Worm (Caenorhabditis elegans) whole organism, midembryonic: Measurements from ENCODE around the gene Y38F1A.8.
A peak's percentile ranks its signal among the peaks of the same experiment; 100 is the strongest.

Source experiments
- T22C8.4 ChIP-seq: fragments of 200-800 bp; sonication (Bioruptor generic); IDR thresholded peaks from 2 replicates; pipeline ENCODE4 v1.3.6; 2022; ENCODE audit warnings: missing genetic modification characterization, missing compliant biosample characterization
- cog-1 ChIP-seq: sonication (generic microtip); optimal IDR thresholded peaks from 2 replicates; lab custom pipeline; 2016; ENCODE audit warnings: missing genetic modification characterization, missing compliant biosample characterization
- flt-1 ChIP-seq: fragments of 200-800 bp; sonication (Bioruptor generic); IDR thresholded peaks from 2 replicates; pipeline ENCODE4 v1.3.6; 2022; ENCODE audit warnings: missing genetic modification characterization, missing compliant biosample characterization
- klf-2 ChIP-seq: fragments of 200-800 bp; sonication (Bioruptor generic); conservative IDR thresholded peaks from 2 replicates; pipeline ENCODE4 v1.3.6; 2022; ENCODE audit warnings: missing genetic modification reagents, missing genetic modification characterization, missing compliant biosample characterization
- med-1 ChIP-seq: sonication (generic microtip); optimal IDR thresholded peaks from 2 replicates; lab custom pipeline; 2017; ENCODE audit warnings: missing genetic modification characterization, mild to moderate bottlenecking, missing compliant biosample characterization, antibody characterized with exemption, missing genetic modification reagents; ENCODE audit not compliant: insufficient read depth
- ref-1 ChIP-seq: fragments of 200-800 bp; sonication (Bioruptor generic); conservative IDR thresholded peaks from 2 replicates; pipeline ENCODE4 v1.3.6; 2022; ENCODE audit warnings: missing genetic modification reagents, missing genetic modification characterization, missing compliant biosample characterization
- tab-1 ChIP-seq: fragments of 200-800 bp; sonication (Bioruptor generic); IDR thresholded peaks from 2 replicates; pipeline ENCODE4 v1.3.6; 2022; ENCODE audit warnings: missing genetic modification characterization, missing compliant biosample characterization
- ztf-23 ChIP-seq: fragments of 200-800 bp; sonication (Bioruptor generic); IDR thresholded peaks from 2 replicates; pipeline ENCODE4 v1.3.6; 2022; ENCODE audit warnings: missing genetic modification reagents, missing genetic modification characterization, missing compliant biosample characterization
- ztf-29 ChIP-seq: fragments of 200-800 bp; sonication (Bioruptor generic); IDR thresholded peaks from 2 replicates; pipeline ENCODE4 v1.3.6; 2022; ENCODE audit warnings: missing genetic modification reagents, missing genetic modification characterization, missing compliant biosample characterization

Gene Y38F1A.8

DNA sequence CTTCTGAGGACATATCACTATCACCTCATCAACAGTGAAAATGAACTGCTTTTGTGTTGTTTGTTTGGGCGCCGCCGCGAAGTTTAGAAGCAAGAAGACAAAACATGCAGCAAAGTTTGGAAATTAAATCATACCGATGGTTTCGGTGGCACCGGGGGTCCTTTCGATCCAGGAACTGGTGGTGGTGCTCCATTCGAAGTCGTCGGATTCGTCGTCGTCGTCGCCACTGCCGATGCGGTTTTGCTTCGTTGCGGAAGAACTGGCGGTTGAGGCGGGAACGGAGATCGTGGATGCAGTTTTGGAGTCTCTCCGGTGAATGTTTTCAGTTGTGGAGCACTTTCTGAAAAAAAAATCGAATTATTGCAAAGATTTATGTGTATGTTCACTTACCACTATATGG is 22.9 kb upstream of the Y38F1A.8 start:
- TF ChIP-seq cog-1 (no peak), ztf-23 (GFP tag; lab: Robert Waterston, UW) (no peak), flt-1 (no peak), med-1 (no peak), ref-1 (no peak), klf-2 (no peak)

DNA sequence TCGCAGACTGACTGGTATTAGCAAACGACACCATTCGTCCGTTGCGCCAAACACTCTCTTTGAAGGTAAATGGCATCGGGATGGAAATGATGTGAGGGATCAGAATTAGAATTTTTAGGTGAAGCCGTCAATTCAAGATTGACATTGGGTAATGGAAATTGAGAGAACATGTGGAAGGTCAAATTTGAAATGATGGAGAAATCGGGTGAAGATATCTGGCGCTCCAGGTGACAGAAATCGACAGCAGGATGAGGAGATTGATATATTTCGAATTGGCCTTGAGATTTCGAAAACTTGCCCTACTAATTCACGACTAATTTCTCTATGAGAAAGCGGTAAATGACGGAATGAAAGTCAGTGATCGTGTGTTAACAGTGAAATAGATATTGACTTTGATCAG is 21.9 kb upstream of the Y38F1A.8 start:
- TF ChIP-seq ztf-23 (GFP tag; lab: Robert Waterston, UW) = no peak
- no peak for TF ChIP-seq med-1
- TF ChIP-seq T22C8.4 (GFP tag; lab: Robert Waterston, UW) = no peak

DNA sequence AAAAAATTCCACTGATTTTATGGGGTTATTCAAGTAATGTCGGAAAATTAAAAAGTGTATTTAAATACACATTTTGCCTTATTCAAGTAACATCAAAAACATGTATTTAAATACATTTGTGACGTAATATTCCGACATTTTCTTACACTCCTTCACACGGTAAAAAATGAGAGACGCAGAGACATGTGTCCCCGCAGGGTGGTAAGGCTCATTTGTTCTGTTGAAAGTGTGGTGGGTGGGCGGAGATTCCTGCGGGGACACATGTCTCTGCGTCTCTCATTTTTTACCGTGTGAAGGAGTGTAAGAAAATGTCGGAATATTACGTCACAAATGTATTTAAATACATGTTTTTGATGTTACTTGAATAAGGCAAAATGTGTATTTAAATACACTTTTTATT is 15.7 kb upstream of the Y38F1A.8 start:
- TF ChIP-seq T22C8.4 (GFP tag; lab: Robert Waterston, UW) (peak; percentile 30; the same call in 1 of the 2 replicates), klf-2 (peak; percentile 71; the same call in 1 of the 2 replicates), ref-1 (peak; percentile 56; the same call in 1 of the 2 replicates), flt-1 (peak; percentile 90), tab-1 (GFP tag; lab: Robert Waterston, UW) (0 out of 2 replicates have a peak, but pooled peaks have one; percentile 42), ztf-23 (GFP tag; lab: Robert Waterston, UW) (peak; percentile 69; the same call in 1 of the 2 replicates)

DNA sequence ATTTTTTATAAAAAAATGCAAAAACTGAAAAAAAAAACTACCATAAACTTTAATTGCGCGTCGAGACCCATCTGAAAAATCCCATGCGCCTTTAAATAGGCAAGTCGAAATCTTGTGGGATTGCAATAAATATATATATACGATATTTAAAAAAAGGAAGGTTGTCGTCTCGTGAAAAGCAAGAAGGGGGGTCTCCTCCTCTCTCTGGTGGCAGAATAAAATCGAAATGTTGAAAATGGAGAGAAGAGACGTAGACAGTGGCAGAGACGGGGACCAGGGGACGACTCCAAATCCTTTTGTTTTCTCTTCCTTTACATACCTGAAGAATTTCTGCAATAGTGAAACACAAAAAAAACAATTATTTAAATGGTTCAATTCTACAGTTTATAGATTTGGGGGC is 13.3 kb upstream of the Y38F1A.8 start, which contains the start of gene F18A11.5:
F18A11.5 (minus strand) TSS at position 321 of the 400 bp plus-strand sequence.
- TF ChIP-seq T22C8.4 (GFP tag; lab: Robert Waterston, UW) (no peak), med-1 (no peak), flt-1 (no peak), klf-2 (no peak), ztf-29 (GFP tag; lab: Robert Waterston, UW) (no peak), tab-1 (GFP tag; lab: Robert Waterston, UW) (no peak), ref-1 (no peak), ztf-23 (GFP tag; lab: Robert Waterston, UW) (no peak), cog-1 (no peak)

DNA sequence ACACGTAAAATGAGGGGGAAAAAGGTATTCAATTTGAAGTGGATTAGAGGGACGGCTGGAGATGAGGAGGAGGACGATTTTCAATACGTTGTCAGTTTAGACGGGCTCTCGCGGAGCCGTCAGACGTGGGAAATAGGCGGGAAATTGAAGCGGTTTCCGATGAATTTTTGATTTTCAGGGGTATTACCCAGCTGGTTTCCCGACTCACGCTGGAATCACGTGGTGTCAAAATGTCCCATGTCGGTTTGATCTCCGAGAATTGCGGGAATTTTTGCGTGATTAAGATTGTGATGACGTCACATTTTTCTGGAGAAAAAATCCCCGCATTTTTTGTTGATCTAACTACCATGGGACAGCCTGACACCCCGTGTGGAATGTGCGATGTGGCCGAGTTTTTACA is 12.0 kb upstream of the Y38F1A.8 start:
- TF ChIP-seq ztf-29 (GFP tag; lab: Robert Waterston, UW) (no peak), tab-1 (GFP tag; lab: Robert Waterston, UW) (no peak)

DNA sequence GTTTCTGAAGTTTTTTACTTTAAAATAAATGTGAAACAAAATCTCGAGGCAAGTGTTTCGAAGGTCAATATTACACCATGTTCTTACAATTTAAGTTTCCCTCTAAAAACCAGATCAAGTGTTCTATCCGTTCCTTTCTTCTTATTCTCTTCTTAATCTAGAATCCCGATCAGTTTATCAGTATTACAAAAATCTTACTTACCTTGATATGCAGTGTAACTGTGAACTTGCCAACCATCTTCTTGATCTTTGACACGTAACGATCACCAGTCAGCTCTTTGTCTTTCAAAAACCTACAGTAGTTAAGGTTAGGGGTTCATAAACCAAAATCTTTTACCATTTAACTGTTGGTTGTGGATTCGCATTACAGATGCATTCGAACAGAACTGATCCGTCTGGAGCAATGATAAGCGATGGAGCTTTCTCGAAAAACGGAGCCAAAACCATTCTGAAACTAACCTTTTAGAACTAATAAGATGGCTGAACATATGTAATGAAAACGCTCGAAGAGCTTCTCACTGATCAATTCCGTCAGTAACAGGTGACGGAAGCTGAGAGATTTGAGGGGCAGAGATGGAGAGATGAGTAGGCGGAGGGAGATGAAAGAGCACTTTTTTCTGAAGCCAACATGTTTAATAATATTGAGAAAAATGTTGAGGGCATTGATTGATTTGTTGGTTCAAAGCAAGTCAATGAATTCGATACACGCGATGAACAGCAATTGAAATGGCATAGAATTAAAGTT is 7.2 kb upstream of the Y38F1A.8 start, which contains the start of gene oig-2:
oig-2 (minus strand) TSS at position 448 of the 745 bp plus-strand sequence.
- TF ChIP-seq tab-1 (GFP tag; lab: Robert Waterston, UW) (no peak), klf-2 (no peak), med-1 (no peak), ztf-29 (GFP tag; lab: Robert Waterston, UW) (no peak), ref-1 (no peak), T22C8.4 (GFP tag; lab: Robert Waterston, UW) (no peak), ztf-23 (GFP tag; lab: Robert Waterston, UW) (no peak), cog-1 (no peak), flt-1 (no peak)

DNA sequence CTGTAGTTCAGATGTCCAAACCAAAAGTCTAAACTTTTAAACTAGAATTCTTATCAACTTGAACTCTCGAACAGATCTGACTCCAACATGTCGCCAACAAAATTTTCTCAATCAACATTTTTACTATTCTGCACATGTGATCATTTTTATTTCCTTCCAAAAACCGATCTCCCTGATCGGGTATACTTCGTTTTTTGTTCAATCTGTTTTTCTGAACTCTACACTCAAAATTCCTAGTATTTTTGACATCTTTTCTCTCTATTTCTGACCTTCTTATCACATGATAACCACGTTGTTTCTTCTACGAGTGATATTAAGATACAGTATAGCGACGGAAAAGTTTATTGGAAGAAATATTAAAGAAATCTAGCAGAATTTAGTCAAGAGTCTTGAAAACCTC is 5.6 kb upstream of the Y38F1A.8 start:
- TF ChIP-seq tab-1 (GFP tag; lab: Robert Waterston, UW) (no peak), klf-2 (no peak)

DNA sequence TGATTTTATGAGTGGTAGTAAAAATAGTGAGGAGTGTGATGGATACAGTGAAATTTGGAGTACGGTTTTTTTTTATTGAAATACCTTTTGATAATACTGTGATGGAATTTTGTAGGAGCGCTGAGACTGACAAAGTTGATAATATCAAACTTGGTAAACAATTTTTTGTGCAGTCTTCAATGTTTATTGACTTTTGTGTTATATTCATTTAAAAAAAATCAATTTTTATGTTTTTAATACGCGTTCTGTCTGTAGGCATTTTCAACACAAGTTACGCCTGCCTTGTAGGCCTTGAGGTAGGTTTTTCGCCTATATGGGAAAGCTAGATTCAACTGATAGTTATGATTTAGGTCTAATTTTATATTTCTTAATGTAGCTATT is 4.2 kb upstream of the Y38F1A.8 start:
- TF ChIP-seq klf-2 (no peak), T22C8.4 (GFP tag; lab: Robert Waterston, UW) (no peak), med-1 (no peak), ztf-23 (GFP tag; lab: Robert Waterston, UW) (no peak), ztf-29 (GFP tag; lab: Robert Waterston, UW) (no peak), tab-1 (GFP tag; lab: Robert Waterston, UW) (no peak), cog-1 (no peak), ref-1 (no peak), flt-1 (no peak)

DNA sequence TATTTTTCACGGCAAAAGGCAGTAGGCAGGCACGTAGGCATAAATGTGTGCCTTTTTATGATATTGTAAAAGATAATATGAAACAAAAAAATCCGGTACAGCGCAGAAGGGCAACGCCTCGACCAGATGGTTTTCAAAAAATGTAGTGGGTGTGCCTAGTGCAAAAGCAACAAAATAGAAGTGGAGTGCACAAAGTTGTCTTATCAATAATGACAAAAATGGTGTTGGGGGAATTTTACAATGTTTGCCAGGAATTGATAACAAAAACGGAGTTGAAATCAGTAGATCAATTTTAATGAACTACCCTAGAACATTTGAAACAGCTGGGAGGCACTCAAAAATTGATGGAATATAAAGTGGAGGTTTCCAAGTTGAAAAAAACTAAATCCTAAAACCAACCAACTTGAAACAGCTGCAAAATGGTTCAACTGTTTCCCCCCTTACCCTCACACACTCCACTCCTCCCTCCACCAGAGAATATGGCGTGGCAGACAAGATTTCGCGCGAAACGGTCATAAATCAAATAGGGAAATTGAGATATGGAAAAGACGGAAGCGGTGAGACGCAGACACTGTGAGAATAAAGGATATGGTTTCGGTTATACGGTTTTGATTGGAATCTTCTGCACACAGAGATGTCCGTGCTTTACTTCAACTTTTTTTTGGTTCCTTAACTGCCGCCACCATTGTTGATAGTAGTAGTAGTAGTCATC is 3.7 kb upstream of the Y38F1A.8 start:
- TF ChIP-seq ztf-23 (GFP tag; lab: Robert Waterston, UW) (no peak), med-1 (no peak), tab-1 (GFP tag; lab: Robert Waterston, UW) (no peak), T22C8.4 (GFP tag; lab: Robert Waterston, UW) (no peak), klf-2 (no peak), ztf-29 (GFP tag; lab: Robert Waterston, UW) (no peak), ref-1 (no peak), flt-1 (no peak), cog-1 (no peak)

DNA sequence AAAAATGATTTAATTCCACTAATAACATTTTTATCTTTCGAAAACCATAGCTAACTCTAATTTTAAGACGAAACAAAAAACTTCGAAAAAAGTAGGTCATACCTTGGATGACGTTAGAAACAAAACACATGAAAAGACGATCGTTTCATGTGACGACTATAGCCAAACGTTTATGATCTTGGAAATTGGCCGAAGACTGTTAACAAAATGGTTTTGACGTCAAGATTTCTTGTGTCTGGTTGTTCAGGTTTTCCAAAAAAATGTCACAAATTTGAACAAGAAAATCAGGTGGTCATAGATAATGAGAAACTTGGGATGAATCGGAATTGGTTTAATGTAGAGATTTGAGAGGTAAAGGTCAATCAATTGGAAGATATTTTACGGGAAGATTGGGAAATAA is 2.6 kb upstream of the Y38F1A.8 start:
- TF ChIP-seq med-1 = no peak
- no peak for TF ChIP-seq ztf-23 (GFP tag; lab: Robert Waterston, UW)
- TF ChIP-seq klf-2 = no peak
- no peak for TF ChIP-seq tab-1 (GFP tag; lab: Robert Waterston, UW)
- TF ChIP-seq ztf-29 (GFP tag; lab: Robert Waterston, UW) = no peak

DNA sequence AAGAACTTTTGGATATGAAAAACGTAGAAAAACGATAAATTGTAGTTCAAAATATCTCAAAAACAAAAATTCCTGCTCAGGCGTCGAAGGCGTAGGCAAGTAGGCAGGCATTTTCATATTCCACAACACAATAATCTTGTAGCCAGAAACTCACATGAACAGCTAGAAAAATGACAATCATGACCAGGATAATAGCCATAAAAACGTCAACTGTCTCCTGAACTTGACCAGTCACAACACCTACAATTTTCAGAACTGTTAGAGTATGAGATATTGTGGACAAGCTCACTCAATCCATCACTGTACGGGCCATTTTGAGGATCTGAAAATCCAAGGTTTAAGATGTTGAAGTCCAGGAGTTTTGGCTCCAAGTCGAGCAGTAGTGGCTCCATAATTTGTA is 3.2 kb downstream of the Y38F1A.8 start, which contains the start of gene Y38F1A.7:
Y38F1A.7 (minus strand) TSS at position 392 of the 400 bp plus-strand sequence.
- TF ChIP-seq ztf-29 (GFP tag; lab: Robert Waterston, UW) = no peak
- TF ChIP-seq T22C8.4 (GFP tag; lab: Robert Waterston, UW) = no peak
- TF ChIP-seq ztf-23 (GFP tag; lab: Robert Waterston, UW) = no peak
- TF ChIP-seq tab-1 (GFP tag; lab: Robert Waterston, UW) = no peak
- no peak for TF ChIP-seq cog-1
